Worm (Caenorhabditis elegans) whole organism, young adult: ENCODE data around the gene K08E4.7.

ENCODE experiments used
- B0336.3 ChIP-seq: fragments of 200-800 bp; sonication (Bioruptor generic); IDR thresholded peaks from 2 replicates; pipeline ENCODE4 v1.3.6; 2022; ENCODE audit warnings: missing genetic modification characterization, missing compliant biosample characterization
- D2030.7 ChIP-seq: fragments of 200-800 bp; sonication (Bioruptor generic); IDR thresholded peaks from 2 replicates; pipeline ENCODE4 v1.3.6; 2022; ENCODE audit warnings: missing genetic modification reagents, missing genetic modification characterization, missing compliant biosample characterization
- F22D6.2 ChIP-seq: sonication (generic microtip); optimal IDR thresholded peaks from 2 replicates; lab custom pipeline; 2016; ENCODE audit warnings: mild to moderate bottlenecking, missing genetic modification characterization, missing compliant biosample characterization
- F33H1.4 ChIP-seq: fragments of 200-800 bp; sonication (Bioruptor generic); IDR thresholded peaks from 2 replicates; pipeline ENCODE4 v1.3.6; 2022; ENCODE audit warnings: missing genetic modification reagents, missing genetic modification characterization, missing compliant biosample characterization
- F37B4.10 ChIP-seq: fragments of 200-800 bp; sonication (Bioruptor generic); IDR thresholded peaks from 2 replicates; pipeline ENCODE4 v1.3.6; 2022; ENCODE audit warnings: missing genetic modification characterization, missing compliant biosample characterization
- F52B5.7 ChIP-seq: sonication (generic microtip); optimal IDR thresholded peaks from 2 replicates; lab custom pipeline; 2016; ENCODE audit warnings: mild to moderate bottlenecking, missing genetic modification characterization, missing compliant biosample characterization
- F55B11.4 ChIP-seq: sonication (generic microtip); optimal IDR thresholded peaks from 2 replicates; lab custom pipeline; 2016; ENCODE audit warnings: missing compliant biosample characterization, missing genetic modification characterization, borderline replicate concordance; ENCODE audit not compliant: insufficient read depth
- F57A8.1 ChIP-seq: fragments of 200-800 bp; sonication (Bioruptor generic); optimal IDR thresholded peaks from 2 replicates; lab custom pipeline; 2018; ENCODE audit warnings: mild to moderate bottlenecking, missing genetic modification characterization, moderate library complexity, missing compliant biosample characterization
- Y53G8AR.9 ChIP-seq: fragments of 200-800 bp; sonication (Bioruptor generic); conservative IDR thresholded peaks from 2 replicates; pipeline ENCODE4 v1.3.6; 2022; ENCODE audit warnings: missing genetic modification reagents, missing genetic modification characterization, missing compliant biosample characterization
- Y56A3A.18 ChIP-seq: fragments of 200-800 bp; sonication (Bioruptor generic); IDR thresholded peaks from 2 replicates; pipeline ENCODE4 v1.3.6; 2022; ENCODE audit warnings: missing genetic modification reagents, missing genetic modification characterization, missing compliant biosample characterization
- ZK185.1 ChIP-seq: sonication (generic microtip); optimal IDR thresholded peaks from 2 replicates; lab custom pipeline; 2016; ENCODE audit warnings: mild to moderate bottlenecking, missing genetic modification characterization, missing compliant biosample characterization; ENCODE audit not compliant: poor library complexity, severe bottlenecking
- akir-1 ChIP-seq: fragments of 200-800 bp; sonication (Bioruptor generic); optimal IDR thresholded peaks from 2 replicates; lab custom pipeline; 2018; ENCODE audit warnings: mild to moderate bottlenecking, missing genetic modification characterization, moderate library complexity, missing compliant biosample characterization
- ama-1 ChIP-seq, 3 experiments: fragments of 150-350 bp in 1 of 3; sonication (generic microtip) in 2 of 3; optimal IDR thresholded peaks; 2 replicates each; lab custom pipeline; 2014 to 2018; ENCODE audit warnings: missing biosample characterization in 2 of 3, missing genetic modification characterization in 2 of 3, missing genetic modification reagents in 2 of 3
- atf-7 ChIP-seq: sonication (generic microtip); optimal IDR thresholded peaks from 2 replicates; lab custom pipeline; 2017; ENCODE audit warnings: mild to moderate bottlenecking, missing genetic modification characterization, missing compliant biosample characterization
- attf-5 ChIP-seq: fragments of 200-800 bp; sonication (Bioruptor generic); optimal IDR thresholded peaks from 2 replicates; lab custom pipeline; 2018; ENCODE audit warnings: mild to moderate bottlenecking, missing genetic modification characterization, missing compliant biosample characterization
- attf-6 ChIP-seq: fragments of 200-800 bp; sonication (Bioruptor generic); IDR thresholded peaks from 2 replicates; pipeline ENCODE4 v1.3.6; 2022; ENCODE audit warnings: missing genetic modification reagents, missing genetic modification characterization, missing compliant biosample characterization
- bed-1 ChIP-seq: fragments of 200-800 bp; sonication (Bioruptor generic); IDR thresholded peaks from 2 replicates; pipeline ENCODE4 v1.3.6; 2022; ENCODE audit warnings: missing genetic modification reagents, missing genetic modification characterization, missing compliant biosample characterization
- cebp-2 ChIP-seq: fragments of 200-800 bp; sonication (Bioruptor generic); IDR thresholded peaks from 2 replicates; pipeline ENCODE4 v1.3.6; 2022; ENCODE audit warnings: missing genetic modification characterization, missing compliant biosample characterization
- ceh-100 ChIP-seq: fragments of 200-800 bp; sonication (Bioruptor generic); IDR thresholded peaks from 2 replicates; pipeline ENCODE4 v1.3.6; 2022; ENCODE audit warnings: missing genetic modification reagents, missing genetic modification characterization, missing compliant biosample characterization
- ceh-27 ChIP-seq: fragments of 200-800 bp; sonication (Bioruptor generic); optimal IDR thresholded peaks from 2 replicates; lab custom pipeline; 2018; ENCODE audit warnings: mild to moderate bottlenecking, missing genetic modification characterization, moderate library complexity, missing compliant biosample characterization
- ceh-40 ChIP-seq: fragments of 200-800 bp; sonication (Bioruptor generic); IDR thresholded peaks from 2 replicates; pipeline ENCODE4 v1.3.6; 2022; ENCODE audit warnings: missing genetic modification characterization, missing compliant biosample characterization
- die-1 ChIP-seq: sonication (generic microtip); optimal IDR thresholded peaks from 2 replicates; lab custom pipeline; 2016; ENCODE audit warnings: missing genotype, mild to moderate bottlenecking, missing genetic modification characterization, missing compliant biosample characterization
- efl-1 ChIP-seq: fragments of 150-350 bp; optimal IDR thresholded peaks from 2 replicates; lab custom pipeline; 2014; ENCODE audit warnings: missing biosample characterization, missing genetic modification reagents, missing genetic modification characterization
- egl-18 ChIP-seq: fragments of 200-800 bp; sonication (Bioruptor generic); IDR thresholded peaks from 2 replicates; pipeline ENCODE4 v1.3.6; 2022; ENCODE audit warnings: missing genetic modification reagents, missing genetic modification characterization, missing compliant biosample characterization
- him-1 ChIP-seq: sonication (generic microtip); optimal IDR thresholded peaks from 2 replicates; lab custom pipeline; 2016; ENCODE audit warnings: missing genotype, missing genetic modification reagents, missing genetic modification characterization, missing compliant biosample characterization
- hlh-26 ChIP-seq: fragments of 200-800 bp; sonication (Bioruptor generic); conservative IDR thresholded peaks from 2 replicates; pipeline ENCODE4 v1.3.6; 2022; ENCODE audit warnings: missing genetic modification reagents, missing genetic modification characterization, missing compliant biosample characterization
- hmg-1.2 ChIP-seq: fragments of 200-800 bp; sonication (Bioruptor generic); IDR thresholded peaks from 2 replicates; pipeline ENCODE4 v1.3.6; 2022; ENCODE audit warnings: missing genetic modification reagents, missing genetic modification characterization, missing compliant biosample characterization
- hmg-20 ChIP-seq: fragments of 200-800 bp; sonication (Bioruptor generic); IDR thresholded peaks from 2 replicates; pipeline ENCODE4 v1.3.6; 2022; ENCODE audit warnings: missing genetic modification reagents, missing genetic modification characterization, missing compliant biosample characterization
- hsf-1 ChIP-seq: fragments of 200-800 bp; sonication (Bioruptor generic); IDR thresholded peaks from 2 replicates; pipeline ENCODE4 v1.3.6; 2022; ENCODE audit warnings: missing genetic modification reagents, missing genetic modification characterization, missing compliant biosample characterization
- let-607 ChIP-seq, 2 experiments: fragments of 200-800 bp in 1 of 2; sonication (Bioruptor generic) in 1 of 2; sonication (generic microtip) in 1 of 2; optimal IDR thresholded peaks; 2 replicates each; lab custom pipeline; 2016 to 2018; ENCODE audit warnings: mild to moderate bottlenecking in 2 of 2, missing compliant biosample characterization in 2 of 2, missing genetic modification characterization in 2 of 2, moderate library complexity in 2 of 2, missing genotype in 1 of 2
- lin-40 ChIP-seq: sonication (generic microtip); optimal IDR thresholded peaks from 2 replicates; lab custom pipeline; 2016; ENCODE audit warnings: missing genetic modification characterization, mild to moderate bottlenecking, missing compliant biosample characterization, missing genotype, missing genetic modification reagents
- lin-54 ChIP-seq: fragments of 200-800 bp; sonication (Bioruptor generic); optimal IDR thresholded peaks from 2 replicates; lab custom pipeline; 2018; ENCODE audit warnings: mild to moderate bottlenecking, missing genetic modification characterization, missing compliant biosample characterization
- madf-10 ChIP-seq: sonication (generic microtip); optimal IDR thresholded peaks from 2 replicates; lab custom pipeline; 2016; ENCODE audit warnings: mild to moderate bottlenecking, missing genetic modification characterization, missing compliant biosample characterization
- mcd-1 ChIP-seq: fragments of 200-800 bp; sonication (Bioruptor generic); IDR thresholded peaks from 2 replicates; pipeline ENCODE4 v1.3.6; 2022; ENCODE audit warnings: missing genetic modification reagents, missing genetic modification characterization, missing compliant biosample characterization
- mxl-1 ChIP-seq: sonication (generic microtip); optimal IDR thresholded peaks from 2 replicates; lab custom pipeline; 2016; ENCODE audit warnings: missing genetic modification characterization, missing compliant biosample characterization
- nfya-1 ChIP-seq: sonication (generic microtip); optimal IDR thresholded peaks from 2 replicates; lab custom pipeline; 2017; ENCODE audit warnings: antibody characterized with exemption, missing compliant biosample characterization, missing genetic modification characterization, borderline replicate concordance; ENCODE audit not compliant: insufficient read depth
- nfya-2 ChIP-seq: fragments of 200-800 bp; sonication (Bioruptor generic); IDR thresholded peaks from 2 replicates; pipeline ENCODE4 v1.3.6; 2022; ENCODE audit warnings: missing genetic modification reagents, missing genetic modification characterization, missing compliant biosample characterization
- nfyb-1 ChIP-seq: fragments of 200-800 bp; sonication (Bioruptor generic); IDR thresholded peaks from 2 replicates; pipeline ENCODE4 v1.3.6; 2022; ENCODE audit warnings: missing genetic modification reagents, missing genetic modification characterization, missing compliant biosample characterization
- nhr-179 ChIP-seq: sonication (generic microtip); optimal IDR thresholded peaks from 2 replicates; lab custom pipeline; 2016; ENCODE audit warnings: mild to moderate bottlenecking, missing genetic modification characterization, missing compliant biosample characterization
- snpc-1.1 ChIP-seq: sonication (generic microtip); optimal IDR thresholded peaks from 2 replicates; lab custom pipeline; 2017; ENCODE audit warnings: missing genetic modification characterization, mild to moderate bottlenecking, missing compliant biosample characterization, antibody characterized with exemption, moderate library complexity, missing genotype, missing genetic modification reagents; ENCODE audit not compliant: insufficient read depth
- snpc-4 ChIP-seq, 5 experiments: fragments of 150-350 bp in 1 of 5; sonication (generic microtip) in 4 of 5; optimal IDR thresholded peaks; 2 replicates each; lab custom pipeline; 2014 to 2018; ENCODE audit warnings: missing genetic modification characterization in 5 of 5, missing biosample characterization in 3 of 5, antibody characterized with exemption in 2 of 5, mild to moderate bottlenecking in 2 of 5, missing compliant biosample characterization in 2 of 5, missing genotype in 2 of 5, moderate library complexity in 2 of 5, missing genetic modification reagents in 1 of 5
- tbp1 ChIP-seq: fragments of 200-800 bp; sonication (Bioruptor generic); optimal IDR thresholded peaks from 2 replicates; lab custom pipeline; 2018; ENCODE audit warnings: mild to moderate bottlenecking, missing genetic modification characterization, missing compliant biosample characterization
- unc-130 ChIP-seq: sonication (generic microtip); optimal IDR thresholded peaks from 2 replicates; lab custom pipeline; 2016; ENCODE audit warnings: missing genetic modification reagents, missing genetic modification characterization, missing compliant biosample characterization
- xnd-1 ChIP-seq: sonication (generic microtip); optimal IDR thresholded peaks from 2 replicates; lab custom pipeline; 2016; ENCODE audit warnings: missing genotype, missing genetic modification reagents, missing genetic modification characterization, missing compliant biosample characterization
- zfh-2 ChIP-seq: fragments of 200-800 bp; sonication (Bioruptor generic); conservative IDR thresholded peaks from 2 replicates; pipeline ENCODE4 v1.3.6; 2022; ENCODE audit warnings: missing genetic modification reagents, missing genetic modification characterization, missing compliant biosample characterization
- ztf-3 ChIP-seq: fragments of 200-800 bp; sonication (Bioruptor generic); optimal IDR thresholded peaks from 2 replicates; lab custom pipeline; 2018; ENCODE audit warnings: mild to moderate bottlenecking, missing genetic modification characterization, missing compliant biosample characterization
- ztf-6 ChIP-seq: fragments of 200-800 bp; sonication (Bioruptor generic); IDR thresholded peaks from 2 replicates; pipeline ENCODE4 v1.3.6; 2022; ENCODE audit warnings: missing genetic modification reagents, missing genetic modification characterization, missing compliant biosample characterization

K08E4.7 gene

ce11 chrIV:12088898-12089297, 13.3 kb downstream of the K08E4.7 start (continued):
- TF ChIP-seq ceh-27 (GFP tag; lab: Kevin White, UChicago), result peak; percentile 39
- no peak for TF ChIP-seq F57A8.1
- TF ChIP-seq F37B4.10 (GFP tag; lab: Robert Waterston, UW), result no peak
- TF ChIP-seq ztf-6 (GFP tag; lab: Robert Waterston, UW), result no peak
- no peak for TF ChIP-seq nfya-2 (GFP tag; lab: Robert Waterston, UW)
- peak; percentile 54; the same call in 1 of the 2 replicates for TF ChIP-seq hmg-1.2
- TF ChIP-seq efl-1 (GFP tag; lab: Kevin White, UChicago), result no peak
- no peak for TF ChIP-seq atf-7 (tag; lab: Kevin White, UChicago)
- TF ChIP-seq B0336.3, result 0 out of 2 replicates have a peak, but pooled peaks have one; percentile 39
- TF ChIP-seq madf-10 (tag; lab: Kevin White, UChicago), result no peak
- no peak for TF ChIP-seq mxl-1 (tag; lab: Kevin White, UChicago)
- TF ChIP-seq akir-1 (GFP tag; lab: Kevin White, UChicago), result no peak
- 0 out of 2 replicates have a peak, but pooled peaks have one; percentile 15 for TF ChIP-seq hsf-1 (GFP tag; lab: Robert Waterston, UW)
- no peak for TF ChIP-seq tbp1 (GFP tag; lab: Kevin White, UChicago)
- TF ChIP-seq snpc-4 (GFP tag; optimal IDR thresholded peaks at IDR 0.05; lab: Kevin White, UChicago), result no peak
- no peak for TF ChIP-seq snpc-4 (tag; optimal IDR thresholded peaks at IDR 0.05; lab: Kevin White, UChicago)
- no peak for TF ChIP-seq Y53G8AR.9
- TF ChIP-seq F52B5.7 (tag; lab: Kevin White, UChicago), result peak; percentile 5
- TF ChIP-seq snpc-1.1 (tag; lab: Kevin White, UChicago), result no peak
- TF ChIP-seq ceh-100 (GFP tag; lab: Robert Waterston, UW), result no peak
- no peak for TF ChIP-seq hmg-20
- no peak for TF ChIP-seq attf-6 (GFP tag; lab: Robert Waterston, UW)
- no peak for TF ChIP-seq nhr-179 (tag; lab: Kevin White, UChicago)
- TF ChIP-seq ZK185.1 (tag; lab: Kevin White, UChicago), result no peak
- TF ChIP-seq nfya-1 (tag; lab: Kevin White, UChicago), result no peak
- TF ChIP-seq hlh-26, result no peak
- TF ChIP-seq unc-130 (GFP tag; lab: Kevin White, UChicago), result no peak
- peak; percentile 48; the same call in 1 of the 2 replicates for TF ChIP-seq mcd-1 (GFP tag; lab: Robert Waterston, UW)
- TF ChIP-seq zfh-2 (GFP tag; lab: Robert Waterston, UW), result no peak
- TF ChIP-seq F22D6.2, result no peak
- 0 out of 2 replicates have a peak, but pooled peaks have one; percentile 10 for TF ChIP-seq Y56A3A.18 (GFP tag; lab: Robert Waterston, UW)
- no peak for TF ChIP-seq nfyb-1 (GFP tag; lab: Robert Waterston, UW)
- TF ChIP-seq D2030.7 (GFP tag; lab: Robert Waterston, UW), result no peak
- TF ChIP-seq F33H1.4 (GFP tag; lab: Robert Waterston, UW), result no peak
- TF ChIP-seq bed-1, result no peak
- no peak for TF ChIP-seq ztf-3
- TF ChIP-seq ceh-40 (GFP tag; lab: Robert Waterston, UW), result no peak
- no peak for TF ChIP-seq lin-54 (GFP tag; lab: Kevin White, UChicago)
- TF ChIP-seq let-607 (tag; optimal IDR thresholded peaks at IDR 0.05; lab: Kevin White, UChicago), result no peak
- no peak for TF ChIP-seq egl-18 (GFP tag; lab: Robert Waterston, UW)
- no peak for TF ChIP-seq xnd-1 (tag; lab: Kevin White, UChicago)
- TF ChIP-seq die-1, result no peak
- 0 out of 2 replicates have a peak, but pooled peaks have one; percentile 43 for TF ChIP-seq cebp-2
- TF ChIP-seq lin-40, result no peak
- TF ChIP-seq F55B11.4, result no peak
- peak; percentile 1 for TF ChIP-seq ama-1 (optimal IDR thresholded peaks at IDR 0.05; lab: Kevin White, UChicago)
- TF ChIP-seq ama-1 (GFP tag; optimal IDR thresholded peaks at IDR 0.05; lab: Kevin White, UChicago), result no peak
- peak; percentile 8 for TF ChIP-seq attf-5 (GFP tag; lab: Kevin White, UChicago)
- TF ChIP-seq him-1 (tag; lab: Kevin White, UChicago), result no peak
